Fruit fly (Drosophila melanogaster) Kc167 (cell line): ENCODE data around the gene Pgant8.

ENCODE experiments used
- Myc ChIP-seq: fragments of >200 bp; optimal IDR thresholded peaks from 2 replicates; lab custom pipeline; 2017; ENCODE audit warnings: missing external identifiers
- Sin3A ChIP-seq: fragments of >200 bp; optimal IDR thresholded peaks from 2 replicates; lab custom pipeline; 2018; ENCODE audit warnings: missing external identifiers
- h ChIP-seq: fragments of >200 bp; optimal IDR thresholded peaks from 3 replicates; lab custom pipeline; 2018; ENCODE audit warnings: missing external identifiers
- insv ChIP-seq: fragments of >200 bp; optimal IDR thresholded peaks from 3 replicates; lab custom pipeline; 2018; ENCODE audit warnings: missing external identifiers
- psq ChIP-seq: fragments of >200 bp; optimal IDR thresholded peaks from 2 replicates; lab custom pipeline; 2017; ENCODE audit warnings: missing external identifiers
- ttk ChIP-seq: sonication (Bioruptor generic); optimal IDR thresholded peaks from 2 replicates; lab custom pipeline; 2017; ENCODE audit warnings: missing external identifiers

Gene Pgant8

dm6 chr3L:15675111-15675510, 8.6 kb upstream of the Pgant8 start:
- no peak for TF ChIP-seq psq (lab: Kevin White, UChicago)
- TF ChIP-seq insv: no peak
- TF ChIP-seq h (lab: Kevin White, UChicago): no peak
- TF ChIP-seq Sin3A (lab: Kevin White, UChicago): no peak
- no peak for TF ChIP-seq Myc (lab: Kevin White, UChicago)
- no peak for TF ChIP-seq ttk (lab: Kevin White, UChicago)

dm6 chr3L:15677662-15678061, 6.0 kb upstream of the Pgant8 start:
- TF ChIP-seq insv (no peak), h (lab: Kevin White, UChicago) (no peak), Sin3A (lab: Kevin White, UChicago) (no peak)

dm6 chr3L:15678284-15678683, 5.4 kb upstream of the Pgant8 start:
- TF ChIP-seq psq (lab: Kevin White, UChicago) (no peak), h (lab: Kevin White, UChicago) (no peak), insv (no peak), Myc (lab: Kevin White, UChicago) (no peak), Sin3A (lab: Kevin White, UChicago) (no peak), ttk (lab: Kevin White, UChicago) (no peak)

- TF ChIP-seq insv (no peak), h (lab: Kevin White, UChicago) (no peak), ttk (lab: Kevin White, UChicago) (no peak), Myc (lab: Kevin White, UChicago) (no peak), psq (lab: Kevin White, UChicago) (no peak), Sin3A (lab: Kevin White, UChicago) (no peak)
Observed at dm6 chr3L:15679420-15679819, 4.3 kb upstream of the Pgant8 start, which contains the start of gene CG7304. CG7304 (plus strand) TSS chr3L:15679720.

dm6 chr3L:15684017-15684416, 345 bp downstream of the Pgant8 start:
- TF ChIP-seq insv (no peak), h (lab: Kevin White, UChicago) (no peak), Sin3A (lab: Kevin White, UChicago) (no peak), Myc (lab: Kevin White, UChicago) (no peak), ttk (lab: Kevin White, UChicago) (no peak), psq (lab: Kevin White, UChicago) (no peak)

dm6 chr3L:15687802-15688201, 4.1 kb downstream of the Pgant8 start, which contains the start of gene CG34452:
CG34452 (minus strand) TSS chr3L:15687902.
- no peak for TF ChIP-seq Myc (lab: Kevin White, UChicago)
- no peak for TF ChIP-seq insv
- no peak for TF ChIP-seq ttk (lab: Kevin White, UChicago)
- no peak for TF ChIP-seq Sin3A (lab: Kevin White, UChicago)
- no peak for TF ChIP-seq psq (lab: Kevin White, UChicago)
- TF ChIP-seq h (lab: Kevin White, UChicago): no peak

dm6 chr3L:15689518-15689917, 5.8 kb downstream of the Pgant8 start:
- TF ChIP-seq ttk (lab: Kevin White, UChicago) (no peak), Myc (lab: Kevin White, UChicago) (no peak), h (lab: Kevin White, UChicago) (no peak)

dm6 chr3L:15690711-15691591, 7.3 kb downstream of the Pgant8 start:
- TF ChIP-seq ttk (lab: Kevin White, UChicago) (no peak), insv (no peak), Myc (lab: Kevin White, UChicago) (no peak), psq (lab: Kevin White, UChicago) (no peak), h (lab: Kevin White, UChicago) (no peak), Sin3A (lab: Kevin White, UChicago) (no peak)

dm6 chr3L:15691968-15692367, 8.3 kb downstream of the Pgant8 start, which contains the start of gene CG34451:
CG34451 (minus strand) TSS chr3L:15692068.
- TF ChIP-seq ttk (lab: Kevin White, UChicago) (no peak), h (lab: Kevin White, UChicago) (no peak), psq (lab: Kevin White, UChicago) (no peak), insv (no peak), Sin3A (lab: Kevin White, UChicago) (no peak), Myc (lab: Kevin White, UChicago) (no peak)

- TF ChIP-seq ttk (lab: Kevin White, UChicago): no peak
- no peak for TF ChIP-seq insv
- TF ChIP-seq h (lab: Kevin White, UChicago): no peak
- TF ChIP-seq Sin3A (lab: Kevin White, UChicago): no peak
- no peak for TF ChIP-seq Myc (lab: Kevin White, UChicago)
- TF ChIP-seq psq (lab: Kevin White, UChicago): no peak
Observed at dm6 chr3L:15692388-15692787, 8.7 kb downstream of the Pgant8 start.

- TF ChIP-seq ttk (lab: Kevin White, UChicago) (no peak), Myc (lab: Kevin White, UChicago) (no peak), Sin3A (lab: Kevin White, UChicago) (no peak), h (lab: Kevin White, UChicago) (no peak), insv (no peak), psq (lab: Kevin White, UChicago) (no peak)
Observed at dm6 chr3L:15692794-15693532, 9.3 kb downstream of the Pgant8 start.
